Worm (Caenorhabditis elegans) whole organism, L4 larva: ENCODE measurements around the gene F41G3.3.

ENCODE experiments used
- nhr-28 ChIP-seq: fragments of 150-350 bp; optimal IDR thresholded peaks from 2 replicates; lab custom pipeline; 2014; ENCODE audit warnings: missing biosample characterization, missing genetic modification characterization
- snpc-4 ChIP-seq: fragments of 150-350 bp; optimal IDR thresholded peaks from 2 replicates; lab custom pipeline; 2014; ENCODE audit warnings: missing biosample characterization, missing genetic modification characterization

DNA sequence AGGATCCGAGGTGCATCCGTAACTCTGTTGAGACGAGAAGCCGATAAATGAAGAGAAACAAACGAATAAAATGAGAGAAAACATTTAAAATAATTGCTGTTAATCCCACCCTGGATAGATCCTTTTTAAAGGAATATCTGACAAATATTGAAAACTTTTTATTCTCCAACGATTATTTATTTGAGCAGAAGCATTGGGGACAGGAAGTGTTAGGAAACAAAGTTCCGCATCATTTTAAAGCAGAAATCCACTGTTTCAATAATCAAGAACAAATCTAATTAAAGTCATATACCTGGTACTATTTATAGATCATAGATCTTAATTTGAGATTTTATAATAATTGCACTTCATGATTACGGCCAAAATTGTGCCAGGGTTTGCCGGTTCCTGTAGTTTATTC lies 5.4 kb upstream of the F41G3.3 start, which contains the start of gene F41G3.20:
- TF ChIP-seq nhr-28, result no peak
- no peak for TF ChIP-seq snpc-4 (tag; lab: Kevin White, UChicago)
